Fruit fly (Drosophila melanogaster) whole organism, embryonic: ENCODE data around the gene CHES-1-like.

Experiments
- Asciz ChIP-seq: fragments of 200-800 bp; sonication (Bioruptor generic); optimal IDR thresholded peaks from 2 replicates; lab custom pipeline; 2017; ENCODE audit warnings: missing biosample characterization, mild to moderate bottlenecking, missing genetic modification characterization, missing genetic modification reagents
- CG10267 ChIP-seq: fragments of 200-800 bp; sonication (Bioruptor generic); optimal IDR thresholded peaks from 2 replicates; lab custom pipeline; 2018; ENCODE audit warnings: missing biosample characterization, mild to moderate bottlenecking, missing genetic modification characterization, moderate library complexity
- CG10543 ChIP-seq: fragments of 200-800 bp; sonication (Bioruptor generic); optimal IDR thresholded peaks from 3 replicates; lab custom pipeline; 2017; ENCODE audit warnings: missing biosample characterization, mild to moderate bottlenecking, missing genetic modification characterization, moderate library complexity
- CG11504 ChIP-seq: fragments of 200-800 bp; sonication (Bioruptor generic); optimal IDR thresholded peaks from 3 replicates; lab custom pipeline; 2019; ENCODE audit warnings: missing biosample characterization, mild to moderate bottlenecking, missing genetic modification characterization, moderate library complexity
- CG12299 ChIP-seq: fragments of 200-800 bp; sonication (Bioruptor generic); optimal IDR thresholded peaks from 2 replicates; lab custom pipeline; 2018; ENCODE audit warnings: missing biosample characterization, mild to moderate bottlenecking, missing genetic modification characterization
- CG13424 ChIP-seq: fragments of 200-800 bp; sonication (Bioruptor generic); optimal IDR thresholded peaks from 2 replicates; lab custom pipeline; 2019; ENCODE audit warnings: missing biosample characterization, mild to moderate bottlenecking, missing genetic modification characterization, moderate library complexity
- CG13775 ChIP-seq: fragments of 200-800 bp; sonication (Bioruptor generic); optimal IDR thresholded peaks from 3 replicates; lab custom pipeline; 2017; ENCODE audit warnings: missing biosample characterization, mild to moderate bottlenecking, missing genetic modification characterization
- CG17328 ChIP-seq: fragments of 200-800 bp; sonication (Bioruptor generic); IDR thresholded peaks from 2 replicates; pipeline ENCODE4 v1.3.6; 2022; ENCODE audit warnings: missing biosample characterization, missing genetic modification characterization
- CG17568 ChIP-seq: fragments of 200-800 bp; sonication (Bioruptor generic); optimal IDR thresholded peaks from 2 replicates; lab custom pipeline; 2018; ENCODE audit warnings: missing biosample characterization, mild to moderate bottlenecking, missing genetic modification characterization, moderate library complexity
- CG17829 ChIP-seq: fragments of 200-800 bp; optimal IDR thresholded peaks from 2 replicates; lab custom pipeline; 2019; ENCODE audit warnings: missing biosample characterization, mild to moderate bottlenecking, missing genetic modification characterization, moderate library complexity
- CG1832 ChIP-seq: fragments of 200-800 bp; sonication (Bioruptor generic); optimal IDR thresholded peaks from 2 replicates; lab custom pipeline; 2017; ENCODE audit warnings: missing biosample characterization, mild to moderate bottlenecking, missing genetic modification characterization, inconsistent platforms
- CG34376 ChIP-seq: fragments of 200-800 bp; sonication (Bioruptor generic); optimal IDR thresholded peaks from 2 replicates; lab custom pipeline; 2018; ENCODE audit warnings: missing biosample characterization, mild to moderate bottlenecking, missing genetic modification characterization
- CG3847 ChIP-seq: fragments of 200-800 bp; sonication (Bioruptor generic); IDR thresholded peaks from 2 replicates; pipeline ENCODE4 v1.3.6; 2022; ENCODE audit warnings: missing biosample characterization, missing genetic modification characterization
- CG43689 ChIP-seq: fragments of 200-800 bp; sonication (Bioruptor generic); IDR thresholded peaks from 2 replicates; pipeline ENCODE4 v1.3.6; 2022; ENCODE audit warnings: missing biosample characterization, missing genetic modification characterization
- CG4707 ChIP-seq: fragments of 200-800 bp; sonication (Bioruptor generic); optimal IDR thresholded peaks from 2 replicates; lab custom pipeline; 2018; ENCODE audit warnings: missing biosample characterization, mild to moderate bottlenecking, missing genetic modification characterization, moderate library complexity
- CG5180 ChIP-seq: fragments of 200-800 bp; sonication (Bioruptor generic); optimal IDR thresholded peaks from 3 replicates; lab custom pipeline; 2017; ENCODE audit warnings: missing biosample characterization, missing genetic modification characterization, mild to moderate bottlenecking, moderate library complexity, missing genetic modification reagents
- CG6175 ChIP-seq: fragments of 200-800 bp; sonication (Bioruptor generic); IDR thresholded peaks from 3 replicates; pipeline ENCODE4 v1.3.6; 2022; ENCODE audit warnings: missing biosample characterization, missing genetic modification characterization
- CG6813 ChIP-seq: fragments of 200-800 bp; sonication (Bioruptor generic); optimal IDR thresholded peaks from 2 replicates; lab custom pipeline; 2017; ENCODE audit warnings: missing biosample characterization, missing genetic modification characterization, mild to moderate bottlenecking, moderate library complexity, missing genetic modification reagents
- CG7745 ChIP-seq: fragments of 200-800 bp; sonication (Bioruptor generic); optimal IDR thresholded peaks from 2 replicates; lab custom pipeline; 2018; ENCODE audit warnings: missing biosample characterization, mild to moderate bottlenecking, missing genetic modification characterization, moderate library complexity
- CG8281 ChIP-seq: fragments of 200-800 bp; sonication (Bioruptor generic); optimal IDR thresholded peaks from 2 replicates; lab custom pipeline; 2018; ENCODE audit warnings: missing biosample characterization, mild to moderate bottlenecking, missing genetic modification characterization, moderate library complexity
- CG8765 ChIP-seq: fragments of 200-800 bp; sonication (Bioruptor generic); IDR thresholded peaks from 2 replicates; pipeline ENCODE4 v1.3.6; 2022; ENCODE audit warnings: missing biosample characterization, missing genetic modification characterization
- CG9609 ChIP-seq: fragments of 200-800 bp; sonication (Bioruptor generic); optimal IDR thresholded peaks from 3 replicates; lab custom pipeline; 2016; ENCODE audit warnings: missing biosample characterization, missing genetic modification characterization
- CoRest ChIP-seq: fragments of 200-800 bp; sonication (Bioruptor generic); optimal IDR thresholded peaks from 3 replicates; lab custom pipeline; 2018; ENCODE audit warnings: missing biosample characterization, mild to moderate bottlenecking, missing genetic modification characterization, moderate library complexity
- Dad ChIP-seq: fragments of 200-800 bp; sonication (Bioruptor generic); optimal IDR thresholded peaks from 3 replicates; lab custom pipeline; 2016; ENCODE audit warnings: missing biosample characterization, missing genetic modification characterization
- Dek ChIP-seq: fragments of 200-800 bp; sonication (Bioruptor generic); optimal IDR thresholded peaks from 3 replicates; lab custom pipeline; 2019; ENCODE audit warnings: missing biosample characterization, mild to moderate bottlenecking, missing genetic modification characterization, moderate library complexity
- Dip2 ChIP-seq: fragments of 200-800 bp; sonication (Bioruptor generic); IDR thresholded peaks from 2 replicates; pipeline ENCODE4 v1.3.6; 2022; ENCODE audit warnings: missing biosample characterization, missing genetic modification characterization
- Ets97D ChIP-seq: fragments of 200-800 bp; sonication (Bioruptor generic); optimal IDR thresholded peaks from 3 replicates; lab custom pipeline; 2016; ENCODE audit warnings: missing biosample characterization, missing genetic modification characterization
- Fer3 ChIP-seq: fragments of 200-800 bp; sonication (Bioruptor generic); optimal IDR thresholded peaks from 2 replicates; lab custom pipeline; 2018; ENCODE audit warnings: missing biosample characterization, mild to moderate bottlenecking, missing genetic modification characterization, moderate library complexity
- Gsc ChIP-seq: fragments of 200-800 bp; sonication (Bioruptor generic); IDR thresholded peaks from 2 replicates; pipeline ENCODE4 v1.3.6; 2022; ENCODE audit warnings: missing biosample characterization, missing genetic modification characterization
- HHEX ChIP-seq: fragments of 200-800 bp; sonication (Bioruptor generic); optimal IDR thresholded peaks from 3 replicates; lab custom pipeline; 2017; ENCODE audit warnings: missing biosample characterization, mild to moderate bottlenecking, missing genetic modification characterization, missing genetic modification reagents
- Rfx ChIP-seq: fragments of 200-800 bp; sonication (Bioruptor generic); IDR thresholded peaks from 2 replicates; pipeline ENCODE4 v1.3.6; 2022; ENCODE audit warnings: missing biosample characterization, missing genetic modification characterization
- Sry-δ ChIP-seq: fragments of 200-800 bp; sonication (Bioruptor generic); optimal IDR thresholded peaks from 2 replicates; lab custom pipeline; 2016; ENCODE audit warnings: missing biosample characterization, missing genetic modification characterization
- Ssrp ChIP-seq: fragments of 200-800 bp; sonication (Bioruptor generic); optimal IDR thresholded peaks from 2 replicates; lab custom pipeline; 2018; ENCODE audit warnings: missing biosample characterization, mild to moderate bottlenecking, missing genetic modification characterization, moderate library complexity
- ac ChIP-seq: fragments of 200-800 bp; sonication (Bioruptor generic); optimal IDR thresholded peaks from 3 replicates; lab custom pipeline; 2017; ENCODE audit warnings: missing biosample characterization, mild to moderate bottlenecking, missing genetic modification characterization
- amos ChIP-seq: fragments of 200-800 bp; sonication (Bioruptor generic); IDR thresholded peaks from 2 replicates; pipeline ENCODE4 v1.3.6; 2022; ENCODE audit warnings: missing biosample characterization, missing genetic modification characterization; ENCODE audit not compliant: partially characterized antibody
- ash1 ChIP-seq: fragments of 200-800 bp; sonication (Bioruptor generic); optimal IDR thresholded peaks from 2 replicates; lab custom pipeline; 2018; ENCODE audit warnings: missing biosample characterization, mild to moderate bottlenecking, missing genetic modification characterization
- bab2 ChIP-seq: fragments of 200-800 bp; sonication (Bioruptor generic); optimal IDR thresholded peaks from 2 replicates; lab custom pipeline; 2016; ENCODE audit warnings: missing biosample characterization, missing genetic modification characterization
- gce ChIP-seq: fragments of 200-800 bp; sonication (Bioruptor generic); IDR thresholded peaks from 3 replicates; pipeline ENCODE4 v1.3.6; 2022; ENCODE audit warnings: missing biosample characterization, missing genetic modification characterization
- h ChIP-seq: fragments of >200 bp; optimal IDR thresholded peaks from 2 replicates; lab custom pipeline; 2017
- hbn ChIP-seq: fragments of 200-800 bp; sonication (Bioruptor generic); IDR thresholded peaks from 2 replicates; pipeline ENCODE4 v1.3.6; 2022; ENCODE audit warnings: missing biosample characterization, missing genetic modification characterization; ENCODE audit not compliant: partially characterized antibody
- knrl ChIP-seq: fragments of 200-800 bp; sonication (Bioruptor generic); IDR thresholded peaks from 3 replicates; pipeline ENCODE4 v1.3.6; 2022; ENCODE audit warnings: missing biosample characterization, missing genetic modification characterization; ENCODE audit not compliant: partially characterized antibody
- pita ChIP-seq: fragments of 200-800 bp; sonication (Bioruptor generic); optimal IDR thresholded peaks from 2 replicates; lab custom pipeline; 2017; ENCODE audit warnings: missing biosample characterization, mild to moderate bottlenecking, missing genetic modification characterization
- pzg ChIP-seq: fragments of 200-800 bp; sonication (Bioruptor generic); optimal IDR thresholded peaks from 3 replicates; lab custom pipeline; 2018; ENCODE audit warnings: missing biosample characterization, mild to moderate bottlenecking, missing genetic modification characterization, moderate library complexity
- run ChIP-seq: fragments of 200-800 bp; sonication (Bioruptor generic); optimal IDR thresholded peaks from 3 replicates; lab custom pipeline; 2018; ENCODE audit warnings: missing biosample characterization, mild to moderate bottlenecking, missing genetic modification characterization
- slbo ChIP-seq: fragments of 200-800 bp; sonication (Bioruptor generic); IDR thresholded peaks from 2 replicates; pipeline ENCODE4 v1.3.6; 2022; ENCODE audit warnings: missing biosample characterization, missing genetic modification characterization
- sug ChIP-seq: fragments of 200-800 bp; optimal IDR thresholded peaks from 2 replicates; lab custom pipeline; 2019; ENCODE audit warnings: missing biosample characterization, mild to moderate bottlenecking, missing genetic modification characterization, moderate library complexity
- usp ChIP-seq: fragments of >200 bp; optimal IDR thresholded peaks from 2 replicates; lab custom pipeline; 2017; ENCODE audit warnings: missing biosample characterization, missing genetic modification characterization
- zfh2 ChIP-seq: fragments of 200-800 bp; sonication (Bioruptor generic); optimal IDR thresholded peaks from 2 replicates; lab custom pipeline; 2016; ENCODE audit warnings: missing biosample characterization, missing genetic modification characterization

The CHES-1-like gene

dm6 chrX:7708942-7709707, at the start of gene CHES-1-like (continued):
- TF ChIP-seq CG43689 (GFP tag; lab: Robert Waterston, UW), result no peak
- peak; percentile 86 for TF ChIP-seq sug (tag; lab: Kevin White, UChicago)
- TF ChIP-seq Dad (GFP tag; lab: Kevin White, UChicago), result peak; percentile 85
- TF ChIP-seq Rfx, result peak; percentile 78
- TF ChIP-seq ash1 (GFP tag; lab: Kevin White, UChicago), result no peak
- peak; percentile 90 for TF ChIP-seq Ssrp (tag; lab: Kevin White, UChicago)
- peak; percentile 75 for TF ChIP-seq CG17568
- TF ChIP-seq CG1832 (GFP tag; lab: Kevin White, UChicago), result no peak
- TF ChIP-seq pita (GFP tag; lab: Kevin White, UChicago), result no peak
- peak; percentile 78 for TF ChIP-seq CG3847 (GFP tag; lab: Robert Waterston, UW)
- peak; percentile 76 for TF ChIP-seq CG12299 (tag; lab: Kevin White, UChicago)
- TF ChIP-seq CG34376 (GFP tag; lab: Kevin White, UChicago), result peak; percentile 67
- 0 out of 2 replicates have a peak, but pooled peaks have one; percentile 10 for TF ChIP-seq Dip2 (GFP tag; lab: Robert Waterston, UW)
- TF ChIP-seq CG9609 (GFP tag; lab: Kevin White, UChicago), result peak; percentile 89
- TF ChIP-seq CG8765 (GFP tag; lab: Robert Waterston, UW), result peak; percentile 51; the same call in 1 of the 2 replicates
- TF ChIP-seq CG17328 (GFP tag; lab: Robert Waterston, UW), result peak; percentile 68
- peak; percentile 54 for TF ChIP-seq Sry-δ
- peak; percentile 61; the same call in 2 of the 3 replicates for TF ChIP-seq knrl (GFP tag; lab: Robert Waterston, UW)
- peak; percentile 92 for TF ChIP-seq Asciz (GFP tag; lab: Kevin White, UChicago)
- peak; percentile 33; the same call in 1 of the 2 replicates for TF ChIP-seq Gsc (GFP tag; lab: Robert Waterston, UW)
- no peak for TF ChIP-seq pzg (GFP tag; lab: Kevin White, UChicago)
- peak; percentile 86 for TF ChIP-seq Dek (tag; lab: Kevin White, UChicago)
- TF ChIP-seq CG4707 (GFP tag; lab: Kevin White, UChicago), result peak; percentile 83
- TF ChIP-seq CG5180 (GFP tag; lab: Kevin White, UChicago), result peak; percentile 83
- peak; percentile 79 for TF ChIP-seq Ets97D (GFP tag; lab: Kevin White, UChicago)
- no peak for TF ChIP-seq amos (GFP tag; lab: Robert Waterston, UW)
- TF ChIP-seq CG13424 (tag; lab: Kevin White, UChicago), result peak; percentile 91
- peak; percentile 95 for TF ChIP-seq CG11504 (tag; lab: Kevin White, UChicago)
- TF ChIP-seq bab2 (GFP tag; lab: Kevin White, UChicago), result peak; percentile 91
- TF ChIP-seq CG7745 (tag; lab: Kevin White, UChicago), result no peak
- TF ChIP-seq CG6813 (GFP tag; lab: Kevin White, UChicago), result peak; percentile 87
- TF ChIP-seq CG6175, result no peak; the same call in 2 of the 3 replicates
- TF ChIP-seq CG17829 (tag; lab: Kevin White, UChicago), result peak; percentile 91
- TF ChIP-seq CG8281, result peak; percentile 73
- peak; percentile 83 for TF ChIP-seq slbo (GFP tag; lab: Robert Waterston, UW)
- TF ChIP-seq CG13775, result peak; percentile 88
- peak; percentile 96 for TF ChIP-seq CG10543 (GFP tag; lab: Kevin White, UChicago)
- TF ChIP-seq hbn (GFP tag; lab: Robert Waterston, UW), result no peak
- peak; percentile 87 for TF ChIP-seq zfh2 (GFP tag; lab: Kevin White, UChicago)
- TF ChIP-seq run (tag; lab: Kevin White, UChicago), result peak; percentile 82
- TF ChIP-seq gce (GFP tag; lab: Robert Waterston, UW), result peak; percentile 65; the same call in 1 of the 3 replicates
- peak; percentile 95 for TF ChIP-seq CoRest (tag; lab: Kevin White, UChicago)
- TF ChIP-seq ac (GFP tag; lab: Kevin White, UChicago), result peak; percentile 62
- no peak for TF ChIP-seq usp (GFP tag; lab: Kevin White, UChicago)
- TF ChIP-seq CG10267, result peak; percentile 82
- peak; percentile 91 for TF ChIP-seq HHEX (GFP tag; lab: Kevin White, UChicago)
- no peak for TF ChIP-seq h (lab: Kevin White, UChicago)
- TF ChIP-seq Fer3 (tag; lab: Kevin White, UChicago), result peak; percentile 70
